Fruit fly (Drosophila melanogaster): ENCODE results near the gene CG5958.
A peak's percentile ranks its signal among the peaks of the same experiment; 100 is the strongest.

CG5958 gene

dm6 chr2L:7436492-7437324, 3.4 kb upstream of the CG5958 start:
- TF ChIP-seq CG17801 (GFP tag; optimal IDR thresholded peaks at IDR 0.05; ENCODE audit: partially characterized antibody): peak; percentile 72

- no peak for TF ChIP-seq CG17801 (GFP tag; optimal IDR thresholded peaks at IDR 0.05; ENCODE audit: partially characterized antibody)
These were observed 2.2 kb upstream of the CG5958 start for dm6 chr2L:7435475-7435874.

- TF ChIP-seq CG17801 (GFP tag; optimal IDR thresholded peaks at IDR 0.05; ENCODE audit: partially characterized antibody): peak; percentile 93
These were observed 1.5 kb upstream of the CG5958 start for dm6 chr2L:7434737-7435356.

dm6 chr2L:7433957-7434736, 831 bp upstream of the CG5958 start:
- peak; percentile 88 for TF ChIP-seq CG17801 (GFP tag; optimal IDR thresholded peaks at IDR 0.05; ENCODE audit: partially characterized antibody)

- no peak for TF ChIP-seq CG17801 (GFP tag; optimal IDR thresholded peaks at IDR 0.05; ENCODE audit: partially characterized antibody)
These were observed 1.3 kb downstream of the CG5958 start for dm6 chr2L:7431861-7432601.

- TF ChIP-seq CG17801 (GFP tag; optimal IDR thresholded peaks at IDR 0.05; ENCODE audit: partially characterized antibody): no peak
These were observed 3.0 kb downstream of the CG5958 start for dm6 chr2L:7430313-7430712.

- no peak for TF ChIP-seq CG17801 (GFP tag; optimal IDR thresholded peaks at IDR 0.05; ENCODE audit: partially characterized antibody)
These were observed 5.6 kb downstream of the CG5958 start for dm6 chr2L:7427786-7428137.

dm6 chr2L:7427067-7427785, 6.1 kb downstream of the CG5958 start:
- no peak for TF ChIP-seq CG17801 (GFP tag; optimal IDR thresholded peaks at IDR 0.05; ENCODE audit: partially characterized antibody)

- TF ChIP-seq CG17801 (GFP tag; optimal IDR thresholded peaks at IDR 0.05; ENCODE audit: partially characterized antibody): peak; percentile 23
These were observed 6.8 kb downstream of the CG5958 start, which contains the start of gene muc for dm6 chr2L:7426326-7427066. muc (plus strand) TSS chr2L:7426866.

dm6 chr2L:7425690-7426056, 7.6 kb downstream of the CG5958 start:
- no peak for TF ChIP-seq CG17801 (GFP tag; optimal IDR thresholded peaks at IDR 0.05; ENCODE audit: partially characterized antibody)

dm6 chr2L:7424907-7425689, 8.2 kb downstream of the CG5958 start:
- TF ChIP-seq CG17801 (GFP tag; optimal IDR thresholded peaks at IDR 0.05; ENCODE audit: partially characterized antibody): peak; percentile 86

dm6 chr2L:7424282-7424905, 8.9 kb downstream of the CG5958 start:
- no peak for TF ChIP-seq CG17801 (GFP tag; optimal IDR thresholded peaks at IDR 0.05; ENCODE audit: partially characterized antibody)
